Fruit fly (Drosophila melanogaster): ENCODE measurements around the gene Cat.

DNA sequence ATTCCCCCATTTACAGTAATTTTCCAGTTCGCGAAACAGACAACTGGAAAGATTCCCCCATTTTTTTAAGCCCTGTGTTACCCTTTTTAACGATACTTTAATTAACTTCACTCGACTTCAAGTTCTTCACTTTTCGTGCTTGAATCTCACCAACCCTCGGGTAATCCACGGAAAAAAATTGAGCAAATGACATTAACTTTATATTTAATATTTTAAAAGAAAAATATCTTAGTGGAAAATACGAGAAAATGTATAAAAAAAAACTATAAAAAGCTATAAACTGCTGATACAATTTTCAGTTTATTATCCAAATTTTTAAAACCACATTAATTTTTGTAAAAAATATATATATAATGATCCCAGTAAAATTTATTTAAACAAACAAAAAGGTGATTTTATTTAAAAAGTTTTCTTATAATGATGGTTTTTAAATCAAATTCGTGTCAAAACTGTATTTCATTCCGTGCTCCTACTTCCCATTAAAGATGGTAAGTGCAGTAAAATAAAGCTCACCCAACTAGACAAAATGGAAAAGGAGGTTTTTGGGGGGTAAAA is 22.8 kb upstream of the Cat start:
- no peak for TF ChIP-seq Met (GFP tag; optimal IDR thresholded peaks at IDR 0.05)
- no peak for TF ChIP-seq pdm3 (GFP tag; optimal IDR thresholded peaks at IDR 0.05)
- no peak for TF ChIP-seq Gug (GFP tag; IDR thresholded peaks at IDR 0.05)
- no peak for TF ChIP-seq salr (GFP tag; optimal IDR thresholded peaks at IDR 0.05)
